Fruit fly (Drosophila melanogaster): ENCODE results near the gene CG12105.

Gene CG12105

DNA sequence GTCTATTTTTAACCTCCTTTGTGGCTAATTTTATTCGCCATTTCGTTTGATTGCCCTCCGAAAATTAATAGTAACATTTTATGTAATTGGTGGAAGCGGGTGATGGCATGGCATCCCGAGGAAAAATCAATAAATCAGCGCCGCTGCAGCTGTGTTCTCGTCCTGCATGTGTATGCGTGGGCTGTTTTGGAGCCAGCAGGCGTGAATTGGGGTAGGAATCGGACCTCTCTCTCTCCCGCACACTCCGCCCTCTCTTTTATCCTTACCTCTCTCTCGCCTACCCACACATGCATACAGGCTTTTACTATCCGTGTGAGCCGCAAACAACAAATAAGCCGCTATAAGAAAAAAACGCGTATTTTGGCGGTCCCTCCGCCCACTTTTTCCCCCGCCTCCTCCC, 38.3 kb downstream of the CG12105 start:
- TF ChIP-seq eg (GFP tag; IDR thresholded peaks at IDR 0.05), result 0 out of 3 replicates have a peak, but pooled peaks have one; percentile 26
- no peak for TF ChIP-seq cyc (GFP tag; optimal IDR thresholded peaks at IDR 0.05)

DNA sequence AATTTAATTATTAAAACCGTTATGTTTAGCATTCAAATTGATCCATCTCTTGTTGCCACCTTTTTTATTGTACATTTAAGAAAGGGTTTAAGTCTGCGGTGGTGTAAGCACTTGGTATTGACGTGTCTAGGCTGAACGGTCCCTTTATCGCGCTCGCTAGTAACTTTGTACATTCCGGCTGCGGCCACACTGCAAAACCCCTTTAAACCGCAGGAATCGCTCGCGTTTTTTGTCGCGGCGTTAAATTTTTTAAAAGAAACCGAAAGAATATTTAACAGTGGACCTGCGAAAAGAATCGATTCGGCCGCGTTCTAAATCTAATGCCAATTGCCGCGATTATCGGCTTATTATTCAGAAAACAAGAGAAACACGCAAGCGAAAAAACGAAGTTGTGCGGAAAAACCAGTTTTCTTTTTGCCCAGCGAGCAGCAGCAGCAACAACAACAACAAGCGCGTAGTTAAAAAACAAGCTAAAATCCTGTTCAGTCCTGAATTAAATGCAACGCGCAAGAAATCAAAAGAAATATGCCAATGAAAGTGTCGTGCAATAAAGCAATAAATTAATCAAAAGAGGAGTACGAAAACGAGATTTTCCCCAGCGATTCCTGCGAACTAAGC, 39.0 kb downstream of the CG12105 start, which contains the start of gene CG13917:
Gene CG13917, plus strand, starts transcription at position 211 of the 618 bp plus-strand sequence.
- TF ChIP-seq Eip78C (GFP tag) (peak; percentile 85), CG11762 (GFP tag; optimal IDR thresholded peaks at IDR 0.05; ENCODE audit: insufficient read depth) (no peak), Ets21C (GFP tag; optimal IDR thresholded peaks at IDR 0.05) (no peak), CG6276 (GFP tag; optimal IDR thresholded peaks at IDR 0.05) (peak; percentile 36), CG16779 (tag; optimal IDR thresholded peaks at IDR 0.05) (peak; percentile 7), eg (GFP tag; IDR thresholded peaks at IDR 0.05) (0 out of 3 replicates have a peak, but pooled peaks have one; percentile 21), CG6163 (GFP tag; IDR thresholded peaks at IDR 0.05) (peak; percentile 33; the same call in 1 of the 3 replicates), dsx (GFP tag; optimal IDR thresholded peaks at IDR 0.05; ENCODE audit: poor library complexity, severe bottlenecking) (peak; percentile 45), Sox14 (GFP tag; optimal IDR thresholded peaks at IDR 0.05) (no peak), CG8119 (GFP tag; IDR thresholded peaks at IDR 0.05) (0 out of 3 replicates have a peak, but pooled peaks have one; percentile 15), CG6854 (GFP tag; optimal IDR thresholded peaks at IDR 0.05) (peak; percentile 71), acj6 (GFP tag; optimal IDR thresholded peaks at IDR 0.05) (no peak), CG3919 (GFP tag; optimal IDR thresholded peaks at IDR 0.05) (no peak), CG6808 (GFP tag; optimal IDR thresholded peaks at IDR 0.05) (peak; percentile 29), fd85E (GFP tag; optimal IDR thresholded peaks at IDR 0.05) (no peak), ss (GFP tag; optimal IDR thresholded peaks at IDR 0.05) (peak in 1 of 2 experiments; percentile 42)

DNA sequence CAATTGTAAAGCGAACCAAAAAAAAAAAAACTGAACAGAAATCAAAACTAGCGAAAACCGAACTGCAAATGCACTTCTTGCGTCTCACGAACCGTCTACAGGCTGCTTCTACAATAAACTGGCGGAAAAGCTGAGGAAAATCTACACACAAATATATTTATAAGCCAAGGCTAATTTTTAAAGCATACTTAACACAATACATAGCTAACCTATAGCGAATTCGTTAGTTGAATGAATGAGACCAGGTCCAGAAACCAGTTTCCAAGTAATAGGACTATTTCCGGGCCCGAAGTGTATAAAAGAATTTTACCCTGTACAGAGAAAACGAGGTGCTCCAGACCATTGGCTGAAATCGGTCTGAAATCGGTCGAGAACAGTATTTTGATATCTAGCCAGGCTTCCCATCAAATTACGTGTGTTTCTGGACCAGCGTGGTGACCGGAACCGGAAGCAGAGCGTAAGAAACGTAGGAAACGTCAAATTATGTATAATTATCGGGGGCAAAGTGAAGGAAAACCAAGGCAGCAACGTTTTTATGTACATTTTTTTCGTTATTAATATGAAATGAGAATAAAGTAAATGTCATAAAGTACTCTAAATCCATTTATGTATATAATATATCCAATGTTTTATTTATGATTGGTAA, 39.7 kb downstream of the CG12105 start:
- no peak for TF ChIP-seq OdsH (GFP tag; optimal IDR thresholded peaks at IDR 0.05)
- TF ChIP-seq svp (GFP tag), result no peak
- TF ChIP-seq lz (GFP tag; optimal IDR thresholded peaks at IDR 0.05), result no peak
- no peak for TF ChIP-seq Eip75B (GFP tag; optimal IDR thresholded peaks at IDR 0.05)
- peak; percentile 26 for TF ChIP-seq CG32006 (GFP tag; optimal IDR thresholded peaks at IDR 0.05)
- TF ChIP-seq spab (GFP tag; optimal IDR thresholded peaks at IDR 0.05), result no peak
- no peak for TF ChIP-seq CG34406 (GFP tag; optimal IDR thresholded peaks at IDR 0.05)
- TF ChIP-seq CG6163 (GFP tag; IDR thresholded peaks at IDR 0.05), result 0 out of 3 replicates have a peak, but pooled peaks have one; percentile 20
- peak; percentile 12 for TF ChIP-seq acj6 (GFP tag; optimal IDR thresholded peaks at IDR 0.05)
- no peak for TF ChIP-seq CG31627 (GFP tag; optimal IDR thresholded peaks at IDR 0.05)
- TF ChIP-seq eg (GFP tag; IDR thresholded peaks at IDR 0.05), result no peak
- TF ChIP-seq CG11294 (GFP tag; IDR thresholded peaks at IDR 0.05), result no peak
- TF ChIP-seq Ets96B (tag; optimal IDR thresholded peaks at IDR 0.05), result no peak
- no peak for TF ChIP-seq fd59A (GFP tag; optimal IDR thresholded peaks at IDR 0.05)
- no peak for TF ChIP-seq CG8632 (GFP tag; optimal IDR thresholded peaks at IDR 0.05)
- TF ChIP-seq Sox14 (GFP tag; optimal IDR thresholded peaks at IDR 0.05), result no peak
- TF ChIP-seq CG4318 (GFP tag; optimal IDR thresholded peaks at IDR 0.05), result no peak
- TF ChIP-seq CG11902 (GFP tag; optimal IDR thresholded peaks at IDR 0.05), result no peak
- no peak for TF ChIP-seq Smox (GFP tag; optimal IDR thresholded peaks at IDR 0.05)
- TF ChIP-seq esn (GFP tag; optimal IDR thresholded peaks at IDR 0.05), result peak; percentile 17
- TF ChIP-seq CG11762 (GFP tag; optimal IDR thresholded peaks at IDR 0.05; ENCODE audit: insufficient read depth), result no peak
- TF ChIP-seq Hr38 (GFP tag; optimal IDR thresholded peaks at IDR 0.05), result no peak
- peak; percentile 39; the same call in 1 of the 2 replicates for TF ChIP-seq CG15336 (GFP tag; IDR thresholded peaks at IDR 0.05)
- no peak for TF ChIP-seq CG6792 (GFP tag; optimal IDR thresholded peaks at IDR 0.05)
- no peak for TF ChIP-seq vri (GFP tag; optimal IDR thresholded peaks at IDR 0.05)
- no peak for TF ChIP-seq cyc (GFP tag; optimal IDR thresholded peaks at IDR 0.05)
- TF ChIP-seq achi (GFP tag; optimal IDR thresholded peaks at IDR 0.05), result peak; percentile 12
- TF ChIP-seq fkh (GFP tag; optimal IDR thresholded peaks at IDR 0.05), result no peak
- peak; percentile 35 for TF ChIP-seq Hr4 (GFP tag; optimal IDR thresholded peaks at IDR 0.05)
- TF ChIP-seq fd85E (GFP tag; optimal IDR thresholded peaks at IDR 0.05), result no peak
- TF ChIP-seq CG9139 (GFP tag; optimal IDR thresholded peaks at IDR 0.05), result no peak
- TF ChIP-seq pdm3 (GFP tag; optimal IDR thresholded peaks at IDR 0.05), result peak; percentile 11
- no peak for TF ChIP-seq Sox15 (GFP tag; optimal IDR thresholded peaks at IDR 0.05)
- TF ChIP-seq Ets21C (GFP tag; optimal IDR thresholded peaks at IDR 0.05), result no peak
- no peak for TF ChIP-seq CG16779 (tag; optimal IDR thresholded peaks at IDR 0.05)
- peak; percentile 16 for TF ChIP-seq CG3919 (GFP tag; optimal IDR thresholded peaks at IDR 0.05)
- no peak for TF ChIP-seq Met (GFP tag; optimal IDR thresholded peaks at IDR 0.05)
- TF ChIP-seq Eip78C (GFP tag), result peak; percentile 85
- TF ChIP-seq CG6808 (GFP tag; optimal IDR thresholded peaks at IDR 0.05), result no peak

Measured in whole organism, prepupa.